Fruit fly (Drosophila melanogaster) whole organism, wandering third instar larva: ENCODE measurements around the gene CG7126.

Experiments used
- CrebA ChIP-seq: fragments of 200-800 bp; sonication (Bioruptor generic); optimal IDR thresholded peaks from 2 replicates; lab custom pipeline; 2016; ENCODE audit warnings: missing biosample characterization, mild to moderate bottlenecking, missing genetic modification characterization, borderline replicate concordance
- GATAd ChIP-seq: sonication (Bioruptor generic); optimal IDR thresholded peaks from 2 replicates; lab custom pipeline; 2016; ENCODE audit warnings: missing biosample characterization, missing genetic modification characterization
- Hnf4 ChIP-seq: fragments of 200-800 bp; sonication (Bioruptor generic); optimal IDR thresholded peaks from 2 replicates; lab custom pipeline; 2016; ENCODE audit warnings: missing biosample characterization, mild to moderate bottlenecking, missing genetic modification characterization
- h ChIP-seq: fragments of 200-800 bp; sonication (Bioruptor generic); optimal IDR thresholded peaks from 3 replicates; lab custom pipeline; 2016; ENCODE audit warnings: missing biosample characterization, mild to moderate bottlenecking, missing genetic modification characterization
- usp ChIP-seq: fragments of >200 bp; optimal IDR thresholded peaks from 2 replicates; lab custom pipeline; 2017; ENCODE audit warnings: missing biosample characterization, missing genetic modification characterization

DNA sequence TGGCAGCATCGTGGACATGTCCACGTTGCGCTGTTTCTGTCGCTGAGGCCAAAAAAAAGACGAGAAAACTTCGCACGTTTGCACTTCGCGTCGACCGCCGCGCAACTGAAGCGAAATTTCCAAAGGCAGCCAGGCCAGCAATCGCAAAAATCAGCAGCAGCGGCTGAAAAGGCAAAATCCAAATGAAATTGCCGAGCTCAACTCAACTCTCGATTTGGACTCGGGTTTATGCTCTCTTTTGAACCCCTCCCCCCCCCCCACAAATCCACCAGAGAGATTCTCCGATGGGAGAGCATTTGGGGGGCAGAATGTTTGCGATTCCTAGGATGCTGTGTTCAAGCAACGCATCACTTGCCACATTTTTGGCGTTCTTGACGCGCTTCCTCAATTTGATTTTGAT, 11.7 kb upstream of the CG7126 start, which contains the start of gene PKD:
- TF ChIP-seq Hnf4 (GFP tag; lab: Kevin White, UChicago) (no peak), GATAd (GFP tag; lab: Kevin White, UChicago) (no peak), CrebA (no peak), h (no peak), usp (no peak)
